Worm (Caenorhabditis elegans) whole organism, dauer: ENCODE measurements around the gene M28.9.

Experiments
- unc-62 ChIP-seq: sonication (generic microtip); optimal IDR thresholded peaks from 2 replicates; lab custom pipeline; 2017; ENCODE audit warnings: missing biosample characterization, missing genetic modification reagents, missing genetic modification characterization

Gene M28.9

ce11 chrII:10643403-10643802 is 4.2 kb downstream of the M28.9 start, which contains the start of gene M28.4:
Gene M28.4, plus strand, starts transcription at chrII:10643703.
- TF ChIP-seq unc-62 (GFP tag; lab: Kevin White, UChicago): no peak

ce11 chrII:10646901-10647566 is 7.8 kb downstream of the M28.9 start, which contains the start of gene M28.10:
Gene M28.10, plus strand, starts transcription at chrII:10647516.
- no peak for TF ChIP-seq unc-62 (GFP tag; lab: Kevin White, UChicago)

ce11 chrII:10652112-10652511 is 12.9 kb downstream of the M28.9 start, which contains the start of gene nphp-1:
Gene nphp-1, minus strand, starts transcription at chrII:10652256.
- TF ChIP-seq unc-62 (GFP tag; lab: Kevin White, UChicago): no peak

- no peak for TF ChIP-seq unc-62 (GFP tag; lab: Kevin White, UChicago)
These were observed 14.3 kb downstream of the M28.9 start for ce11 chrII:10653559-10653958.

DNA sequence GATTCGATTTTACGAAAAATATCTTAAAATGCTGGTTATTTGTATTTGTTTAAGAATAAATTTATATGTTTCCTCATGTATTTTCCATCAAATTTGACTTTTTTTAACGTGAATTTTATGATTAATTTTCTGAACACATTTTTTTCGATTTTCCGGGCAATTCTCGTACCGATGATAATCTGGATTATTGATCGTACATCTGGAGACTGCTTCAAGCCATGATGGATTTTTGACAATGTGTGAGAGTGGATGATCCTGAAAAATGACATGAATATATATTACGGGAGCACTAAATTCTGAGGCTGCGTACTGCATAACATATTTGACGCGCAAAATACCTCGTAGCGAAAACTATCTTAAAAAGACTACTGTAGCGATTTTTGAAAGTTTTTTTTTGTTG is 15.2 kb downstream of the M28.9 start:
- TF ChIP-seq unc-62 (GFP tag; lab: Kevin White, UChicago): no peak

DNA sequence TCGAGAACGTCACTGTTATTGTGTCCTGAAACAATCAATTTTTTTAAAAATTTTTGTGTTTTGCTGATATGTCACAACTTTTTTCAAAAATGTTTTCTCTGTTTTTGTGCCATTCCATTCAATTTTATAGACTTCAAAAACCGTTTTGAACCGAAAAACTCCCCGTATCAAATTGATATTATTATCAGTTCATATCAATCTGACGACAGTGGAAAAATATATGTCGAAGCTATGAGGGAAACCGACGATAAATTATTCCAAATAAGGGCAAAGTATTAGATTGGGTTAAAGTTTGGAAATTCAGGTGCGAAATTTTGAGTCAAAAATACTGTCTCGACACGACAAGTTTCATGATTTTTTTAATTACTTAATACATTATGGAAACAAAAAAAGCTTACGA is 17.2 kb downstream of the M28.9 start:
- no peak for TF ChIP-seq unc-62 (GFP tag; lab: Kevin White, UChicago)

ce11 chrII:10657632-10658108 is 18.5 kb downstream of the M28.9 start, which contains the start of gene lact-3:
Gene lact-3, minus strand, starts transcription at chrII:10657682.
- no peak for TF ChIP-seq unc-62 (GFP tag; lab: Kevin White, UChicago)

ce11 chrII:10658576-10659256 is 19.5 kb downstream of the M28.9 start, which contains the start of the genes snu-13 and rsp-7:
Gene snu-13, minus strand, starts transcription at chrII:10658626.
Gene rsp-7, plus strand, starts transcription at chrII:10659206.
- TF ChIP-seq unc-62 (GFP tag; lab: Kevin White, UChicago): no peak

- TF ChIP-seq unc-62 (GFP tag; lab: Kevin White, UChicago): no peak
These were observed 20.4 kb downstream of the M28.9 start for ce11 chrII:10659585-10659984.

ce11 chrII:10660892-10661291 is 21.7 kb downstream of the M28.9 start, which contains the start of gene marc-2:
Gene marc-2, minus strand, starts transcription at chrII:10660992.
- no peak for TF ChIP-seq unc-62 (GFP tag; lab: Kevin White, UChicago)

DNA sequence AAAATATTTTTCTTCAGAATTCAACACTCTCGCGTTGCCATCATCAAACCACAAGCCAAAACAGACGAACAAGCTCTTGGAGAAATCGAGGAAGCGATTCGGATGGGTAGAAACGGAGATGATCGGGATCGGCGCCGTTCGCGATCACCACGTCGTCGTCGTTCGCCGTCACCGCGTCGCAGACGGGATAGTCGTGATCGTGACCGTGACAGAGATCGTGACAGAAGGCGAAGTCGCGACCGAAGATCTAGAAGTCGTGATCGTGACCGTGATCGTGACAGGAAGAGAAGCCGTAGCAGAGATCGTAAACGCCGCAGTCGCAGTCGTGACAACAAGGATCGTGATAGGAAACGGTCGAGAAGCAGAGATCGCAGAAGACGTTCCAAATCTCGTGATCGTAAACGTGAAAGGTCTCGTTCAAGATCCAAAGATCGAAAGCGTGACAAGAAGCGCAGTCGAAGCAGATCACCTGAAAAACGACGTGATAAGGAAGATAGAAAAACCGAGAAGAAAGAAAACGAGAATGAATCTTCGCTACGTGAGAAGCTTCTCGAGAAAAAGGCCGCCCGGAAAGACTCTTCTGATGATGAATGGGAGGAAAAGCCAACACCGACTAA is 22.3 kb downstream of the M28.9 start:
- TF ChIP-seq unc-62 (GFP tag; lab: Kevin White, UChicago): no peak

ce11 chrII:10662279-10662678 is 23.1 kb downstream of the M28.9 start:
- no peak for TF ChIP-seq unc-62 (GFP tag; lab: Kevin White, UChicago)

- no peak for TF ChIP-seq unc-62 (GFP tag; lab: Kevin White, UChicago)
These were observed 23.5 kb downstream of the M28.9 start, which contains the start of gene D2089.8 for ce11 chrII:10662698-10663097. Gene D2089.8, minus strand, starts transcription at chrII:10662781.

ce11 chrII:10665031-10665430 is 25.8 kb downstream of the M28.9 start, which contains the start of gene D2089.3:
Gene D2089.3, minus strand, starts transcription at chrII:10665131.
- TF ChIP-seq unc-62 (GFP tag; lab: Kevin White, UChicago): no peak

ce11 chrII:10675302-10675701 is 36.1 kb downstream of the M28.9 start, which contains the start of gene ptb-1:
Gene ptb-1, plus strand, starts transcription at chrII:10675602.
- no peak for TF ChIP-seq unc-62 (GFP tag; lab: Kevin White, UChicago)

DNA sequence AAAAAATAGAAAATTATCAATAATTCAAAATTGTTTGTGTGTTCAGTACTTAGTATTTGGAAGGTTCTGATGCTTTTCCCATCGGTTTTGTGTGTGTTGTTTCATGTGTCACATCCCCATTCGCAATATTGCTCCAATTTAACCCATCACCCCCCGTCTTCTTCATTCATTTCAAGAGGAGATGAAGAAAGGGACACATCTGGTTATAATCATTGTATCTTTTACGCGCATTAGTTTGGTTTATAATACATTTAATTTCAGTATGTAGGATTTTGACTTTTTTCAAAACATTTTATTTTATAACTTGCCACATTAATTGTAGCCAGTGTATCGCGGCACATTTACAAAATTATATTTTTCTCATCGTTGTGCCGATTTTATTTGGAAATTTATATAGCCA is 40.9 kb downstream of the M28.9 start:
- no peak for TF ChIP-seq unc-62 (GFP tag; lab: Kevin White, UChicago)
